Worm (Caenorhabditis elegans) whole organism, L3 larva: ENCODE results near the gene lgc-15.

Experiments used
- nhr-11 ChIP-seq: fragments of 150-350 bp; optimal IDR thresholded peaks from 2 replicates; lab custom pipeline; 2014; ENCODE audit warnings: missing biosample characterization, missing genetic modification characterization
- pqm-1 ChIP-seq: fragments of 150-350 bp; optimal IDR thresholded peaks from 2 replicates; lab custom pipeline; 2017; ENCODE audit warnings: missing biosample characterization, missing genetic modification characterization, inconsistent platforms

DNA sequence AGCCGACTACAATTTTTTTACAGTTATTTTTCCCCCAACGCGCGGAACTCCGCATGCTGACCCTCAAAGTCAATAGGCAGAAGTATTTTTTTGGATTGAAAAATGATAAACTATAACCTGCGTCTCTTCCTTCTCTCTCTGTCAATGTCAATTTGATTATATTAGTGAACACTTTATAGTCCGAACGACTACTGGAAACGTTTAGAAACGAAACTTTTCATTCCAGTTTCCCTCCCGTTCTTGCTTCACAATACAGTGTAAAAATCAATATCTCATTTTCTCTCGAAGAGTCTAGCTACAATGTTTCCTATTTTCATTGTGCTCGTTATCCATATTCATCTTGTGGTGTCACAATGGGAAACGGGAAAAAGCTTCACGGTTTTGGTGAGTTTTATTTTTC lies 45.9 kb upstream of the lgc-15 start, which contains the start of gene lgc-24:
- TF ChIP-seq nhr-11 (tag; lab: Kevin White, UChicago) (no peak), pqm-1 (no peak)
